Worm (Caenorhabditis elegans) whole organism, L4/young adult: Measurements from ENCODE around the gene F20B6.6.

Experiments used
- W03F9.2 ChIP-seq: fragments of 150-350 bp; optimal IDR thresholded peaks from 2 replicates; lab custom pipeline; 2014; ENCODE audit warnings: missing biosample characterization, missing genetic modification characterization
- dao-5 ChIP-seq: sonication (generic microtip); optimal IDR thresholded peaks from 2 replicates; lab custom pipeline; 2016; ENCODE audit warnings: missing genotype, missing genetic modification characterization, moderate library complexity, missing compliant biosample characterization
- him-1 ChIP-seq: sonication (generic microtip); optimal IDR thresholded peaks from 2 replicates; lab custom pipeline; 2016; ENCODE audit warnings: missing genotype, missing genetic modification reagents, missing genetic modification characterization, missing compliant biosample characterization

DNA sequence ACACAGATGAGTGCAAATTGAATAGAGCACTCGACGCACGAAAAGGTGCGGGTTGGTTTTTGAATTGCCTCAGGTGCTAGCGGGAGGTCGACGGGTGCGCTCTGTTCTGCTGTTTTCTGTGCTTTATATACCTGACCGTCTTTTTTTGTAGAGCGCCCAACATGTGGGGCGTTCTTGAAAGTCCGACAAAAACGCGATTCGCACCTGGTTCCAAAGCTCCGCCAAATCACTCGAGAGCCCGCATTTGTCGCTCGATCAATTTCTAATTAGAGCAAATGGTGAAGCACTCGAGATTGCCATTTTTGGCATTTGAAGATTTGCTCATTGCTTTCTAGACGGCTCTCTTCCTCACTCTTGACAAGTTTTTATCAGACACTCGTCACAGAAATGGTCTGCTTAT is 24.6 kb downstream of the F20B6.6 start, which contains the start of gene ZK470.6:
- TF ChIP-seq him-1 (tag; lab: Kevin White, UChicago) (no peak), W03F9.2 (tag; lab: Kevin White, UChicago) (no peak), dao-5 (no peak)
